Worm (Caenorhabditis elegans) whole organism, young adult: ENCODE data around the gene ufd-2.

Source experiments
- B0261.1 ChIP-seq: sonication (generic microtip); optimal IDR thresholded peaks from 2 replicates; lab custom pipeline; 2016; ENCODE audit warnings: mild to moderate bottlenecking, missing genetic modification characterization, moderate library complexity, missing compliant biosample characterization
- B0336.3 ChIP-seq: fragments of 200-800 bp; sonication (Bioruptor generic); IDR thresholded peaks from 2 replicates; pipeline ENCODE4 v1.3.6; 2022; ENCODE audit warnings: missing genetic modification characterization, missing compliant biosample characterization
- C17E4.6 ChIP-seq: fragments of 200-800 bp; sonication (Bioruptor generic); IDR thresholded peaks from 2 replicates; pipeline ENCODE4 v1.3.6; 2022; ENCODE audit warnings: missing genetic modification reagents, missing genetic modification characterization, missing compliant biosample characterization
- F33H1.4 ChIP-seq: fragments of 200-800 bp; sonication (Bioruptor generic); IDR thresholded peaks from 2 replicates; pipeline ENCODE4 v1.3.6; 2022; ENCODE audit warnings: missing genetic modification reagents, missing genetic modification characterization, missing compliant biosample characterization
- F57A8.1 ChIP-seq: fragments of 200-800 bp; sonication (Bioruptor generic); optimal IDR thresholded peaks from 2 replicates; lab custom pipeline; 2018; ENCODE audit warnings: mild to moderate bottlenecking, missing genetic modification characterization, moderate library complexity, missing compliant biosample characterization
- T26A5.8 ChIP-seq: sonication (generic microtip); optimal IDR thresholded peaks from 2 replicates; lab custom pipeline; 2016; ENCODE audit warnings: missing genetic modification characterization, missing compliant biosample characterization
- Y53G8AR.9 ChIP-seq: fragments of 200-800 bp; sonication (Bioruptor generic); conservative IDR thresholded peaks from 2 replicates; pipeline ENCODE4 v1.3.6; 2022; ENCODE audit warnings: missing genetic modification reagents, missing genetic modification characterization, missing compliant biosample characterization
- Y67H2A.10 ChIP-seq: fragments of 200-800 bp; sonication (Bioruptor generic); conservative IDR thresholded peaks from 2 replicates; pipeline ENCODE4 v1.3.6; 2022; ENCODE audit warnings: missing genetic modification reagents, missing genetic modification characterization, missing compliant biosample characterization
- athp-1 ChIP-seq: sonication (generic microtip); optimal IDR thresholded peaks from 2 replicates; lab custom pipeline; 2017; ENCODE audit warnings: mild to moderate bottlenecking, missing genetic modification characterization, missing compliant biosample characterization
- attf-5 ChIP-seq: fragments of 200-800 bp; sonication (Bioruptor generic); optimal IDR thresholded peaks from 2 replicates; lab custom pipeline; 2018; ENCODE audit warnings: mild to moderate bottlenecking, missing genetic modification characterization, missing compliant biosample characterization
- attf-6 ChIP-seq: fragments of 200-800 bp; sonication (Bioruptor generic); IDR thresholded peaks from 2 replicates; pipeline ENCODE4 v1.3.6; 2022; ENCODE audit warnings: missing genetic modification reagents, missing genetic modification characterization, missing compliant biosample characterization
- ccch-3 ChIP-seq: fragments of 200-800 bp; sonication (Bioruptor generic); optimal IDR thresholded peaks from 2 replicates; lab custom pipeline; 2018; ENCODE audit warnings: mild to moderate bottlenecking, missing genetic modification characterization, missing compliant biosample characterization
- ceh-40 ChIP-seq: fragments of 200-800 bp; sonication (Bioruptor generic); IDR thresholded peaks from 2 replicates; pipeline ENCODE4 v1.3.6; 2022; ENCODE audit warnings: missing genetic modification characterization, missing compliant biosample characterization
- ceh-58 ChIP-seq: fragments of 200-800 bp; sonication (Bioruptor generic); IDR thresholded peaks from 2 replicates; pipeline ENCODE4 v1.3.6; 2022; ENCODE audit warnings: missing genetic modification characterization, missing compliant biosample characterization
- dox-1 ChIP-seq: fragments of 200-800 bp; sonication (Bioruptor generic); IDR thresholded peaks from 2 replicates; pipeline ENCODE4 v1.3.6; 2022; ENCODE audit warnings: missing genetic modification reagents, missing genetic modification characterization, missing compliant biosample characterization
- dpff-1 ChIP-seq: sonication (generic microtip); optimal IDR thresholded peaks from 2 replicates; lab custom pipeline; 2017; ENCODE audit warnings: mild to moderate bottlenecking, missing genetic modification characterization, missing compliant biosample characterization
- dpl-1 ChIP-seq: fragments of 150-350 bp; optimal IDR thresholded peaks from 2 replicates; lab custom pipeline; 2014; ENCODE audit warnings: missing biosample characterization, missing genetic modification reagents, missing genetic modification characterization
- egl-18 ChIP-seq: fragments of 200-800 bp; sonication (Bioruptor generic); IDR thresholded peaks from 2 replicates; pipeline ENCODE4 v1.3.6; 2022; ENCODE audit warnings: missing genetic modification reagents, missing genetic modification characterization, missing compliant biosample characterization
- egl-44 ChIP-seq: fragments of 200-800 bp; sonication (Bioruptor generic); IDR thresholded peaks from 2 replicates; pipeline ENCODE4 v1.3.6; 2022; ENCODE audit warnings: missing genetic modification reagents, missing genetic modification characterization, missing compliant biosample characterization
- egrh-3 ChIP-seq: fragments of 200-800 bp; sonication (Bioruptor generic); IDR thresholded peaks from 2 replicates; pipeline ENCODE4 v1.3.6; 2022; ENCODE audit warnings: missing genetic modification reagents, missing genetic modification characterization, missing compliant biosample characterization
- hmg-1.2 ChIP-seq: fragments of 200-800 bp; sonication (Bioruptor generic); IDR thresholded peaks from 2 replicates; pipeline ENCODE4 v1.3.6; 2022; ENCODE audit warnings: missing genetic modification reagents, missing genetic modification characterization, missing compliant biosample characterization
- hsf-1 ChIP-seq: fragments of 200-800 bp; sonication (Bioruptor generic); IDR thresholded peaks from 2 replicates; pipeline ENCODE4 v1.3.6; 2022; ENCODE audit warnings: missing genetic modification reagents, missing genetic modification characterization, missing compliant biosample characterization
- lin-35 ChIP-seq, 3 experiments: fragments of 150-350 bp in 2 of 3; sonication (generic microtip) in 1 of 3; optimal IDR thresholded peaks; 2 replicates each; lab custom pipeline; 2014 to 2018; ENCODE audit warnings: missing biosample characterization in 3 of 3, missing genetic modification characterization in 3 of 3, missing genetic modification reagents in 3 of 3
- lin-40 ChIP-seq: sonication (generic microtip); optimal IDR thresholded peaks from 2 replicates; lab custom pipeline; 2016; ENCODE audit warnings: missing genetic modification characterization, mild to moderate bottlenecking, missing compliant biosample characterization, missing genotype, missing genetic modification reagents
- lsl-1 ChIP-seq: fragments of 200-800 bp; sonication (Bioruptor generic); optimal IDR thresholded peaks from 2 replicates; lab custom pipeline; 2018; ENCODE audit warnings: mild to moderate bottlenecking, missing genetic modification characterization, moderate library complexity, missing compliant biosample characterization
- madf-3 ChIP-seq: fragments of 200-800 bp; sonication (Bioruptor generic); IDR thresholded peaks from 2 replicates; pipeline ENCODE4 v1.3.6; 2022; ENCODE audit warnings: missing genetic modification reagents, missing genetic modification characterization, missing compliant biosample characterization
- madf-8 ChIP-seq: fragments of 200-800 bp; sonication (Bioruptor generic); conservative IDR thresholded peaks from 2 replicates; pipeline ENCODE4 v1.3.6; 2022; ENCODE audit warnings: missing genetic modification reagents, missing genetic modification characterization, missing compliant biosample characterization
- mxl-1 ChIP-seq: sonication (generic microtip); optimal IDR thresholded peaks from 2 replicates; lab custom pipeline; 2016; ENCODE audit warnings: missing genetic modification characterization, missing compliant biosample characterization
- nfyb-1 ChIP-seq: fragments of 200-800 bp; sonication (Bioruptor generic); IDR thresholded peaks from 2 replicates; pipeline ENCODE4 v1.3.6; 2022; ENCODE audit warnings: missing genetic modification reagents, missing genetic modification characterization, missing compliant biosample characterization
- nhr-27 ChIP-seq: fragments of 200-800 bp; sonication (Bioruptor generic); optimal IDR thresholded peaks from 2 replicates; lab custom pipeline; 2018; ENCODE audit warnings: mild to moderate bottlenecking, missing genetic modification characterization, moderate library complexity, missing compliant biosample characterization
- rpc-1 ChIP-seq, 2 experiments: fragments of 150-350 bp in 1 of 2; sonication (generic microtip) in 1 of 2; optimal IDR thresholded peaks; 2 replicates each; lab custom pipeline; 2014 to 2018; ENCODE audit warnings: missing biosample characterization in 1 of 2, missing genetic modification characterization in 1 of 2, missing genetic modification reagents in 1 of 2, missing genotype in 1 of 2
- sdz-38 ChIP-seq: sonication (generic microtip); optimal IDR thresholded peaks from 2 replicates; lab custom pipeline; 2016; ENCODE audit warnings: missing genotype, missing genetic modification characterization, missing compliant biosample characterization
- sea-2 ChIP-seq: fragments of 200-800 bp; sonication (Bioruptor generic); IDR thresholded peaks from 2 replicates; pipeline ENCODE4 v1.3.6; 2022; ENCODE audit warnings: missing genetic modification characterization, missing compliant biosample characterization
- snpc-1.3 ChIP-seq: sonication (generic microtip); optimal IDR thresholded peaks from 2 replicates; lab custom pipeline; 2017; ENCODE audit warnings: missing genetic modification characterization, mild to moderate bottlenecking, missing compliant biosample characterization, antibody characterized with exemption, moderate library complexity, missing genotype, missing genetic modification reagents; ENCODE audit not compliant: insufficient read depth
- sptf-2 ChIP-seq: fragments of 200-800 bp; sonication (Bioruptor generic); optimal IDR thresholded peaks from 2 replicates; lab custom pipeline; 2018; ENCODE audit warnings: mild to moderate bottlenecking, missing genetic modification characterization, missing compliant biosample characterization
- ztf-22 ChIP-seq: fragments of 200-800 bp; sonication (Bioruptor generic); optimal IDR thresholded peaks from 2 replicates; lab custom pipeline; 2018; ENCODE audit warnings: mild to moderate bottlenecking, missing genetic modification characterization, moderate library complexity, missing compliant biosample characterization

ufd-2 gene

DNA sequence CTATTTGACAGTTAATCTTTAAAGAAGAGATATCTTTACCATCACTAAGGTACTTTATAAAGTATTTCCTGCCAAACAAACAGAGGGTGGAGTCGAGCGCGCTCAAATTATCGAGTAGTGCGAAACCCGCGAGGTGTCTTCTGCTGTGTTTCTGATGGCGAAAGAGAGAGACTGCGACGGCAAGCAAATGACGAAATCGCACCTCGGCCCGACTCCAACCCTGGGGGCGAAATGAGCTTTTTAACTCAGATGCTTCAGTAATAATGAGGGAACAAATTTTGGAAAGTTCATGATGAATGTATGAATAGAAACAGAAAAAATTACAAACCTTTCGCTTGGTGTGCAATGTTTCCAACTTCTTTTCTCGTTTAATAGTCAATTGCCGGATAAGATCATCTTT lies 29.0 kb downstream of the ufd-2 start (continued):
- TF ChIP-seq hmg-1.2 (GFP tag; lab: Robert Waterston, UW) (peak; percentile 57), madf-8 (GFP tag; lab: Robert Waterston, UW) (no peak), attf-6 (GFP tag; lab: Robert Waterston, UW) (peak; percentile 55; the same call in 1 of the 2 replicates), madf-3 (GFP tag; lab: Robert Waterston, UW) (no peak), lin-40 (peak; percentile 26), sea-2 (no peak), rpc-1 (optimal IDR thresholded peaks at IDR 0.05; lab: Kevin White, UChicago) (no peak), rpc-1 (tag; optimal IDR thresholded peaks at IDR 0.05; lab: Kevin White, UChicago) (peak; percentile 7), ztf-22 (GFP tag; lab: Kevin White, UChicago) (no peak)

DNA sequence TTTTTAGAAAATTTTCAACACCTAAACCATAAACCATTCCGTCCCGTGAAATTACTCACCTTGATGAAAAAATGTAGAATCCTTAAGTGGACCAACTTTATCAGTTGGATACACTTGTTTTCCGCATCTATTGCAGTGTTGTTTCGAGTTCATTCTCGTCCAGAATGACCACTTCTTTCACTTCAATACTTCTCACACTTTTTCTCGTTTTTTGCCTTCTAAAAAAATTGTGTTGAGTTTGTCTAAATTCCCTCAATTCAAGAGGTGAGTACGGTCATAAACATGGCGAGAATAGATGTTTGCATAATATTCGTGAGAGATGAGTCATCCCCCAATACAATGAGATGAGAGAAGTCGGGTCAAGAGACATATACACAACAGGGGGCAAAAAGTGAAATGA lies 30.0 kb downstream of the ufd-2 start, which contains the start of gene ltd-1:
Gene ltd-1 (minus strand): TSS at position 218 of the 400 bp plus-strand sequence.
- no peak for TF ChIP-seq T26A5.8 (tag; lab: Kevin White, UChicago)
- TF ChIP-seq ceh-40 (GFP tag; lab: Robert Waterston, UW), result no peak
- TF ChIP-seq snpc-1.3 (tag; lab: Kevin White, UChicago), result no peak
- no peak for TF ChIP-seq B0336.3 (GFP tag; lab: Robert Waterston, UW)
- no peak for TF ChIP-seq attf-6 (GFP tag; lab: Robert Waterston, UW)
- no peak for TF ChIP-seq egl-18 (GFP tag; lab: Robert Waterston, UW)
- TF ChIP-seq attf-5, result no peak
- no peak for TF ChIP-seq rpc-1 (optimal IDR thresholded peaks at IDR 0.05; lab: Kevin White, UChicago)
- TF ChIP-seq rpc-1 (tag; optimal IDR thresholded peaks at IDR 0.05; lab: Kevin White, UChicago), result no peak
- no peak for TF ChIP-seq B0261.1 (tag; lab: Kevin White, UChicago)
- no peak for TF ChIP-seq athp-1 (tag; lab: Kevin White, UChicago)
- no peak for TF ChIP-seq F33H1.4
- no peak for TF ChIP-seq egl-44 (GFP tag; lab: Robert Waterston, UW)
- no peak for TF ChIP-seq dox-1 (GFP tag; lab: Robert Waterston, UW)

- TF ChIP-seq nfyb-1 (GFP tag; lab: Robert Waterston, UW) (no peak), B0261.1 (tag; lab: Kevin White, UChicago) (no peak), hsf-1 (GFP tag; lab: Robert Waterston, UW) (no peak), sdz-38 (tag; lab: Kevin White, UChicago) (no peak), ceh-40 (GFP tag; lab: Robert Waterston, UW) (no peak), dpl-1 (GFP tag; lab: Kevin White, UChicago) (no peak)
- TF ChIP-seq, all 124 proteins: peak for 0
These were observed 30.7 kb downstream of the ufd-2 start for ce11 chrII:8093283-8093682.

DNA sequence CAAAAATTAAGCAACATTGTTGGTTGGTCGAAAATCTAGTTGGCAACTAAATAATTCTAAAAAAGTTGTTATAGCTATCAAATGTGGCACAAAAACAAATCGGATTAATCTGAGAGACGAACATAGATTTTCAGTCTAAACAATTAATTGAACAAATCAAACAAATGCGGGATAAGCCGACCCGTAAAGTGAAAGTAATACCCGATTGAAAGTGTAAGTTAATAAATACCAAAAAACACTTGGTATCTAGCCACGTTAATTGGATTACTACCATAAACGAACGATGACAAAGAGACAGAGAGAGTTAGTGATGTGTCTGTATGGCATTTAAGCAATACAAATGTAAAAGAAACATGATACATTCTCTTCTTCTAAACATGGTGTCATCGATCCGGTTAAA lies 31.4 kb downstream of the ufd-2 start:
- no peak for TF ChIP-seq ceh-58
- TF ChIP-seq ccch-3 (GFP tag; lab: Kevin White, UChicago), result no peak
- TF ChIP-seq lin-35 (GFP tag; optimal IDR thresholded peaks at IDR 0.05; lab: Kevin White, UChicago), result no peak
- no peak for TF ChIP-seq sptf-2 (GFP tag; lab: Kevin White, UChicago)
- no peak for TF ChIP-seq F57A8.1 (GFP tag; lab: Kevin White, UChicago)
- no peak for TF ChIP-seq mxl-1 (tag; lab: Kevin White, UChicago)
- no peak for TF ChIP-seq Y53G8AR.9 (GFP tag; lab: Robert Waterston, UW)
- TF ChIP-seq lsl-1 (GFP tag; lab: Kevin White, UChicago), result no peak
- no peak for TF ChIP-seq dpff-1
- no peak for TF ChIP-seq egrh-3
- no peak for TF ChIP-seq C17E4.6
- TF ChIP-seq Y67H2A.10 (GFP tag; lab: Robert Waterston, UW), result no peak
- no peak for TF ChIP-seq nhr-27 (tag; lab: Kevin White, UChicago)
